Worm (Caenorhabditis elegans) whole organism, L1 larva: ENCODE results near the gene zer-1.

ENCODE experiments used
- C04F5.9 ChIP-seq: sonication (generic microtip); optimal IDR thresholded peaks from 2 replicates; lab custom pipeline; 2016; ENCODE audit warnings: missing genetic modification characterization, missing compliant biosample characterization
- Y116A8C.19 ChIP-seq: sonication (generic microtip); optimal IDR thresholded peaks from 2 replicates; lab custom pipeline; 2016; ENCODE audit warnings: missing compliant biosample characterization, missing genetic modification characterization, borderline replicate concordance
- aha-1 ChIP-seq: fragments of 150-350 bp; optimal IDR thresholded peaks from 2 replicates; lab custom pipeline; 2014; ENCODE audit warnings: missing biosample characterization, missing genetic modification characterization
- aly-2 ChIP-seq: fragments of 150-350 bp; optimal IDR thresholded peaks from 2 replicates; lab custom pipeline; 2014; ENCODE audit warnings: missing biosample characterization, missing genetic modification characterization
- ama-1 ChIP-seq: fragments of 150-350 bp; optimal IDR thresholded peaks from 2 replicates; lab custom pipeline; 2014
- blmp-1 ChIP-seq: fragments of 150-350 bp; optimal IDR thresholded peaks from 2 replicates; lab custom pipeline; 2014; ENCODE audit warnings: missing biosample characterization, missing genetic modification characterization
- ceh-88 ChIP-seq: fragments of 200-800 bp; sonication (Bioruptor generic); IDR thresholded peaks from 2 replicates; pipeline ENCODE4 v1.3.6; 2022; ENCODE audit warnings: missing genetic modification characterization, missing compliant biosample characterization
- ceh-90 ChIP-seq: sonication (generic microtip); optimal IDR thresholded peaks from 2 replicates; lab custom pipeline; 2016; ENCODE audit warnings: missing genetic modification characterization, missing compliant biosample characterization
- ces-1 ChIP-seq: fragments of 150-350 bp; optimal IDR thresholded peaks from 2 replicates; lab custom pipeline; 2014; ENCODE audit warnings: missing biosample characterization, missing genetic modification reagents, missing genetic modification characterization
- dpl-1 ChIP-seq, 3 experiments: fragments of 150-350 bp in 2 of 3; sonication (generic microtip) in 1 of 3; optimal IDR thresholded peaks; 2 replicates each; lab custom pipeline; 2014 to 2017; ENCODE audit warnings: missing biosample characterization in 3 of 3, missing genetic modification characterization in 3 of 3, missing genetic modification reagents in 3 of 3
- dsc-1 ChIP-seq: sonication (generic microtip); optimal IDR thresholded peaks from 2 replicates; lab custom pipeline; 2016; ENCODE audit warnings: mild to moderate bottlenecking, missing genetic modification characterization, missing compliant biosample characterization
- efl-3 ChIP-seq: fragments of 200-800 bp; sonication (Bioruptor generic); optimal IDR thresholded peaks from 2 replicates; lab custom pipeline; 2018; ENCODE audit warnings: mild to moderate bottlenecking, missing genetic modification characterization, missing compliant biosample characterization
- egl-13 ChIP-seq: sonication (generic microtip); optimal IDR thresholded peaks from 2 replicates; lab custom pipeline; 2016; ENCODE audit warnings: missing genotype, missing genetic modification reagents, missing genetic modification characterization, missing compliant biosample characterization
- egl-27 ChIP-seq, 2 experiments: fragments of 150-350 bp in 1 of 2; sonication (generic microtip); optimal IDR thresholded peaks; 3 replicates each; lab custom pipeline; 2017 to 2018; ENCODE audit warnings: missing biosample characterization in 2 of 2, missing genetic modification characterization in 2 of 2, missing genetic modification reagents in 2 of 2
- elt-2 ChIP-seq: sonication (generic microtip); optimal IDR thresholded peaks from 2 replicates; lab custom pipeline; 2016; ENCODE audit warnings: missing genetic modification characterization, mild to moderate bottlenecking, inconsistent platforms, missing compliant biosample characterization, missing genetic modification reagents
- fkh-10 ChIP-seq: sonication (generic microtip); optimal IDR thresholded peaks from 2 replicates; lab custom pipeline; 2017; ENCODE audit warnings: missing biosample characterization, missing genetic modification reagents, missing genetic modification characterization
- fkh-4 ChIP-seq: sonication (generic microtip); optimal IDR thresholded peaks from 2 replicates; lab custom pipeline; 2016; ENCODE audit warnings: missing compliant biosample characterization, missing genetic modification characterization, borderline replicate concordance
- grh-1 ChIP-seq: fragments of 200-800 bp; sonication (Bioruptor generic); IDR thresholded peaks from 2 replicates; pipeline ENCODE4 v1.3.6; 2022; ENCODE audit warnings: missing genetic modification reagents, missing genetic modification characterization, missing compliant biosample characterization
- hlh-17 ChIP-seq: fragments of 200-800 bp; sonication (Bioruptor generic); optimal IDR thresholded peaks from 2 replicates; lab custom pipeline; 2018; ENCODE audit warnings: missing genetic modification characterization, mild to moderate bottlenecking, missing compliant biosample characterization, moderate library complexity, borderline replicate concordance
- hlh-4 ChIP-seq: sonication (generic microtip); optimal IDR thresholded peaks from 2 replicates; lab custom pipeline; 2016; ENCODE audit warnings: mild to moderate bottlenecking, missing genetic modification characterization, missing compliant biosample characterization
- hpl-2 ChIP-seq: fragments of 150-350 bp; optimal IDR thresholded peaks from 2 replicates; lab custom pipeline; 2014; ENCODE audit warnings: missing biosample characterization, missing genetic modification reagents, missing genetic modification characterization
- irx-1 ChIP-seq: sonication (generic microtip); optimal IDR thresholded peaks from 2 replicates; lab custom pipeline; 2016; ENCODE audit warnings: missing genetic modification characterization, missing compliant biosample characterization
- isw-1 ChIP-seq: fragments of 200-800 bp; sonication (Bioruptor generic); IDR thresholded peaks from 2 replicates; pipeline ENCODE4 v1.3.6; 2022; ENCODE audit warnings: missing genetic modification characterization, missing compliant biosample characterization
- jun-1 ChIP-seq: fragments of 150-350 bp; optimal IDR thresholded peaks from 2 replicates; lab custom pipeline; 2014; ENCODE audit warnings: missing biosample characterization, missing genetic modification reagents, missing genetic modification characterization
- lin-13 ChIP-seq: fragments of 150-350 bp; optimal IDR thresholded peaks from 2 replicates; lab custom pipeline; 2014; ENCODE audit warnings: missing biosample characterization, missing genetic modification reagents, missing genetic modification characterization
- lin-15B ChIP-seq: fragments of 150-350 bp; sonication (generic microtip); optimal IDR thresholded peaks from 3 replicates; lab custom pipeline; 2014; ENCODE audit warnings: missing biosample characterization, missing genetic modification characterization
- lin-35 ChIP-seq, 2 experiments: fragments of 150-350 bp; optimal IDR thresholded peaks; 2 replicates each; lab custom pipeline; 2014; ENCODE audit warnings: missing biosample characterization in 2 of 2, missing genetic modification characterization in 2 of 2, missing genetic modification reagents in 2 of 2
- lin-39 ChIP-seq: fragments of 150-350 bp; optimal IDR thresholded peaks from 2 replicates; lab custom pipeline; 2014; ENCODE audit warnings: missing biosample characterization, missing genetic modification reagents, missing genetic modification characterization
- lsy-2 ChIP-seq, 2 experiments: fragments of 150-350 bp; optimal IDR thresholded peaks; 2 replicates each; lab custom pipeline; 2014; ENCODE audit warnings: missing biosample characterization in 2 of 2, missing genetic modification characterization in 2 of 2
- mdl-1 ChIP-seq, 2 experiments: fragments of 150-350 bp; optimal IDR thresholded peaks; 2 replicates each; lab custom pipeline; 2014 to 2017; ENCODE audit warnings: missing biosample characterization in 2 of 2, missing genetic modification characterization in 2 of 2, inconsistent platforms in 1 of 2
- mep-1 ChIP-seq: fragments of 150-350 bp; optimal IDR thresholded peaks from 2 replicates; lab custom pipeline; 2014; ENCODE audit warnings: missing biosample characterization, missing genetic modification characterization
- nhr-12 ChIP-seq: sonication (generic microtip); optimal IDR thresholded peaks from 2 replicates; lab custom pipeline; 2017; ENCODE audit warnings: missing biosample characterization, missing genetic modification characterization
- nhr-19 ChIP-seq: fragments of 200-800 bp; sonication (Bioruptor generic); conservative IDR thresholded peaks from 2 replicates; pipeline ENCODE4 v1.3.6; 2022; ENCODE audit warnings: missing genetic modification characterization, missing compliant biosample characterization
- nhr-20 ChIP-seq: sonication (generic microtip); optimal IDR thresholded peaks from 2 replicates; lab custom pipeline; 2016; ENCODE audit warnings: mild to moderate bottlenecking, missing genetic modification characterization, missing compliant biosample characterization
- nhr-237 ChIP-seq: fragments of 150-350 bp; optimal IDR thresholded peaks from 2 replicates; lab custom pipeline; 2014; ENCODE audit warnings: missing biosample characterization, missing genetic modification characterization
- nhr-47 ChIP-seq: sonication (generic microtip); optimal IDR thresholded peaks from 2 replicates; lab custom pipeline; 2016; ENCODE audit warnings: mild to moderate bottlenecking, missing genetic modification characterization, moderate library complexity, missing compliant biosample characterization
- nhr-76 ChIP-seq: sonication (generic microtip); optimal IDR thresholded peaks from 2 replicates; lab custom pipeline; 2017; ENCODE audit warnings: missing biosample characterization, missing genetic modification characterization
- nhr-77 ChIP-seq: fragments of 150-350 bp; optimal IDR thresholded peaks from 2 replicates; lab custom pipeline; 2014; ENCODE audit warnings: missing biosample characterization, missing genetic modification characterization
- nhr-90 ChIP-seq: sonication (generic microtip); optimal IDR thresholded peaks from 2 replicates; lab custom pipeline; 2016; ENCODE audit warnings: mild to moderate bottlenecking, missing genetic modification characterization, missing compliant biosample characterization; ENCODE audit not compliant: poor library complexity
- pag-3 ChIP-seq: sonication (generic microtip); optimal IDR thresholded peaks from 2 replicates; lab custom pipeline; 2017; ENCODE audit warnings: missing genetic modification characterization, mild to moderate bottlenecking, missing compliant biosample characterization, antibody characterized with exemption, borderline replicate concordance; ENCODE audit not compliant: insufficient read depth
- skn-1 ChIP-seq: fragments of 150-350 bp; optimal IDR thresholded peaks from 2 replicates; lab custom pipeline; 2014; ENCODE audit warnings: missing biosample characterization, missing genetic modification characterization
- snpc-4 ChIP-seq: fragments of 150-350 bp; optimal IDR thresholded peaks from 2 replicates; lab custom pipeline; 2014; ENCODE audit warnings: missing biosample characterization, missing genetic modification characterization
- sox-4 ChIP-seq: sonication (generic microtip); optimal IDR thresholded peaks from 2 replicates; lab custom pipeline; 2016; ENCODE audit warnings: missing genetic modification characterization, missing compliant biosample characterization
- sptf-1 ChIP-seq: fragments of 150-350 bp; optimal IDR thresholded peaks from 2 replicates; lab custom pipeline; 2014; ENCODE audit warnings: missing biosample characterization, missing genetic modification characterization
- swsn-7 ChIP-seq: sonication (generic microtip); optimal IDR thresholded peaks from 2 replicates; lab custom pipeline; 2016; ENCODE audit warnings: missing genetic modification characterization, missing compliant biosample characterization
- unc-30 ChIP-seq: sonication (generic microtip); optimal IDR thresholded peaks from 2 replicates; lab custom pipeline; 2017; ENCODE audit warnings: missing biosample characterization, missing genetic modification characterization
- unc-62 ChIP-seq: fragments of 150-350 bp; optimal IDR thresholded peaks from 2 replicates; lab custom pipeline; 2014; ENCODE audit warnings: missing biosample characterization, missing genetic modification reagents, missing genetic modification characterization
- unc-98 ChIP-seq: fragments of 200-800 bp; sonication (Bioruptor generic); IDR thresholded peaks from 2 replicates; pipeline ENCODE4 v1.3.6; 2022; ENCODE audit warnings: missing genetic modification characterization, missing compliant biosample characterization
- vab-15 ChIP-seq: sonication (generic microtip); optimal IDR thresholded peaks from 2 replicates; lab custom pipeline; 2017; ENCODE audit warnings: missing genotype, mild to moderate bottlenecking, missing genetic modification characterization, missing compliant biosample characterization
- ztf-11 ChIP-seq, 2 experiments: sonication (generic microtip); optimal IDR thresholded peaks; 2 replicates each; lab custom pipeline; 2016 to 2017; ENCODE audit warnings: missing genetic modification characterization in 2 of 2, missing biosample characterization in 1 of 2, missing compliant biosample characterization in 1 of 2
- ztf-4 ChIP-seq: fragments of 150-350 bp; optimal IDR thresholded peaks from 2 replicates; lab custom pipeline; 2014; ENCODE audit warnings: missing biosample characterization, missing genetic modification characterization

The zer-1 gene

ce11 chrIII:833711-834442 is 52.7 kb downstream of the zer-1 start (continued):
- TF ChIP-seq nhr-90 (tag; lab: Kevin White, UChicago) (peak; percentile 84), ceh-90 (tag; lab: Kevin White, UChicago) (peak; percentile 43), isw-1 (peak; percentile 83), nhr-76 (tag; lab: Kevin White, UChicago) (no peak), efl-3 (GFP tag; lab: Kevin White, UChicago) (no peak), blmp-1 (tag; lab: Kevin White, UChicago) (peak; percentile 51), lin-35 (GFP tag; optimal IDR thresholded peaks at IDR 0.05; lab: Kevin White, UChicago) (peak; percentile 79 to 89), nhr-20 (peak; percentile 91), dsc-1 (tag; lab: Kevin White, UChicago) (peak; percentile 65), mdl-1 (tag; optimal IDR thresholded peaks at IDR 0.05; lab: Kevin White, UChicago) (peak in 1 of 2 experiments; percentile 97), swsn-7 (tag; lab: Kevin White, UChicago) (peak; percentile 93), elt-2 (peak; percentile 63), lsy-2 (tag; optimal IDR thresholded peaks at IDR 0.05; lab: Kevin White, UChicago) (peak; percentile 81 to 95), lin-13 (GFP tag; lab: Kevin White, UChicago) (peak; percentile 91), ceh-88 (GFP tag; lab: Robert Waterston, UW) (peak; percentile 45; the same call in 1 of the 2 replicates), nhr-12 (tag; lab: Kevin White, UChicago) (no peak), nhr-19 (GFP tag; lab: Robert Waterston, UW) (peak; percentile 83), dpl-1 (GFP tag; optimal IDR thresholded peaks at IDR 0.05; lab: Kevin White, UChicago) (peak; percentile 67 to 68 (median 67)), lin-39 (tag; lab: Kevin White, UChicago) (no peak), unc-30 (no peak), fkh-4 (tag; lab: Kevin White, UChicago) (no peak), egl-27 (tag; optimal IDR thresholded peaks at IDR 0.05; lab: Kevin White, UChicago) (peak; percentile 74 to 78), nhr-47 (peak; percentile 91), ama-1 (lab: Kevin White, UChicago) (peak; percentile 80), fkh-10 (GFP tag; lab: Kevin White, UChicago) (peak; percentile 81), unc-98 (GFP tag; lab: Robert Waterston, UW) (no peak; the same call in 1 of the 2 replicates), sox-4 (tag; lab: Kevin White, UChicago) (no peak), snpc-4 (peak; percentile 80), unc-62 (GFP tag; lab: Kevin White, UChicago) (no peak), ztf-11 (tag; optimal IDR thresholded peaks at IDR 0.05; lab: Kevin White, UChicago) (peak in 1 of 2 experiments; percentile 11), C04F5.9 (no peak), egl-13 (tag; lab: Kevin White, UChicago) (peak; percentile 54), nhr-237 (tag; lab: Kevin White, UChicago) (peak; percentile 90), hpl-2 (GFP tag; lab: Kevin White, UChicago) (peak; percentile 56), nhr-77 (tag; lab: Kevin White, UChicago) (peak; percentile 95), ztf-4 (tag; lab: Kevin White, UChicago) (peak; percentile 37), sptf-1 (tag; lab: Kevin White, UChicago) (no peak), jun-1 (tag; lab: Kevin White, UChicago) (peak; percentile 95), vab-15 (tag; lab: Kevin White, UChicago) (no peak), aly-2 (tag; lab: Kevin White, UChicago) (peak; percentile 55), pag-3 (tag; lab: Kevin White, UChicago) (no peak), ces-1 (no peak), hlh-4 (tag; lab: Kevin White, UChicago) (no peak), hlh-17 (GFP tag; lab: Kevin White, UChicago) (no peak), mep-1 (tag; lab: Kevin White, UChicago) (peak; percentile 93), skn-1 (peak; percentile 96), irx-1 (peak; percentile 78), lin-15B (tag; lab: Kevin White, UChicago) (no peak), grh-1 (GFP tag; lab: Robert Waterston, UW) (no peak), Y116A8C.19 (no peak), aha-1 (tag; lab: Kevin White, UChicago) (no peak)
